Fruit fly (Drosophila melanogaster) whole organism, embryonic: Measurements from ENCODE around the gene Tmep.
A peak's percentile ranks its signal among the peaks of the same experiment; 100 is the strongest.

Experiments used
- Blimp-1 ChIP-seq: fragments of 200-800 bp; sonication (Bioruptor generic); optimal IDR thresholded peaks from 3 replicates; lab custom pipeline; 2018; ENCODE audit warnings: missing biosample characterization, missing genetic modification characterization, mild to moderate bottlenecking, moderate library complexity, missing genetic modification reagents
- CG11085 ChIP-seq: fragments of 200-800 bp; sonication (Bioruptor generic); IDR thresholded peaks from 2 replicates; pipeline ENCODE4 v1.3.6; 2022; ENCODE audit warnings: missing biosample characterization, missing genetic modification characterization
- CG11398 ChIP-seq: fragments of 200-800 bp; sonication (Bioruptor generic); optimal IDR thresholded peaks from 2 replicates; lab custom pipeline; 2016; ENCODE audit warnings: missing biosample characterization, missing genetic modification characterization
- CG15073 ChIP-seq: fragments of 200-800 bp; sonication (Bioruptor generic); optimal IDR thresholded peaks from 2 replicates; lab custom pipeline; 2016; ENCODE audit warnings: missing biosample characterization, missing genetic modification characterization
- CG15696 ChIP-seq: fragments of 200-800 bp; sonication (Bioruptor generic); optimal IDR thresholded peaks from 2 replicates; lab custom pipeline; 2019; ENCODE audit warnings: missing biosample characterization, mild to moderate bottlenecking, missing genetic modification characterization, moderate library complexity
- CG16779 ChIP-seq: fragments of 200-800 bp; sonication (Bioruptor generic); IDR thresholded peaks from 2 replicates; pipeline ENCODE4 v1.3.6; 2022; ENCODE audit warnings: missing biosample characterization, missing genetic modification characterization
- CG16813 ChIP-seq: fragments of 200-800 bp; sonication (Bioruptor generic); IDR thresholded peaks from 3 replicates; pipeline ENCODE4 v1.3.6; 2022; ENCODE audit warnings: missing biosample characterization, missing genetic modification characterization; ENCODE audit not compliant: partially characterized antibody
- CG17361 ChIP-seq: fragments of 200-800 bp; sonication (Bioruptor generic); IDR thresholded peaks from 3 replicates; pipeline ENCODE4 v1.3.6; 2022; ENCODE audit warnings: missing biosample characterization, missing genetic modification characterization
- CG30403 ChIP-seq: fragments of 200-800 bp; sonication (Bioruptor generic); optimal IDR thresholded peaks from 3 replicates; lab custom pipeline; 2016; ENCODE audit warnings: missing biosample characterization, missing genetic modification characterization
- CG32772 ChIP-seq: fragments of 200-800 bp; sonication (Bioruptor generic); IDR thresholded peaks from 2 replicates; pipeline ENCODE4 v1.3.6; 2022; ENCODE audit warnings: missing biosample characterization, missing genetic modification characterization
- CG3407 ChIP-seq: fragments of 200-800 bp; sonication (Bioruptor generic); optimal IDR thresholded peaks from 2 replicates; lab custom pipeline; 2018; ENCODE audit warnings: missing biosample characterization, mild to moderate bottlenecking, missing genetic modification characterization
- CG4328 ChIP-seq: fragments of 200-800 bp; sonication (Bioruptor generic); optimal IDR thresholded peaks from 3 replicates; lab custom pipeline; 2017; ENCODE audit warnings: missing biosample characterization, missing genetic modification reagents, missing genetic modification characterization
- CG4730 ChIP-seq: fragments of 200-800 bp; sonication (Bioruptor generic); IDR thresholded peaks from 2 replicates; pipeline ENCODE4 v1.3.6; 2022; ENCODE audit warnings: missing biosample characterization, missing genetic modification characterization
- CG6254 ChIP-seq: fragments of 200-800 bp; sonication (Bioruptor generic); optimal IDR thresholded peaks from 3 replicates; lab custom pipeline; 2017; ENCODE audit warnings: mild to moderate bottlenecking, missing biosample characterization, missing genetic modification reagents, missing genetic modification characterization
- CG6791 ChIP-seq: fragments of 200-800 bp; sonication (Bioruptor generic); IDR thresholded peaks from 3 replicates; pipeline ENCODE4 v1.3.6; 2022; ENCODE audit warnings: missing biosample characterization, missing genetic modification characterization; ENCODE audit not compliant: partially characterized antibody
- CG7271 ChIP-seq: fragments of 200-800 bp; sonication (Bioruptor generic); optimal IDR thresholded peaks from 2 replicates; lab custom pipeline; 2018; ENCODE audit warnings: missing biosample characterization, mild to moderate bottlenecking, missing genetic modification characterization, moderate library complexity
- CG7372 ChIP-seq: fragments of 200-800 bp; sonication (Bioruptor generic); IDR thresholded peaks from 2 replicates; pipeline ENCODE4 v1.3.6; 2022; ENCODE audit warnings: missing biosample characterization, missing genetic modification characterization
- CG8924 ChIP-seq: fragments of 200-800 bp; optimal IDR thresholded peaks from 3 replicates; lab custom pipeline; 2019; ENCODE audit warnings: missing biosample characterization, mild to moderate bottlenecking, missing genetic modification characterization, moderate library complexity
- CG9797 ChIP-seq: fragments of 200-800 bp; sonication (Bioruptor generic); optimal IDR thresholded peaks from 3 replicates; lab custom pipeline; 2018; ENCODE audit warnings: missing biosample characterization, mild to moderate bottlenecking, missing genetic modification characterization
- CrebB ChIP-seq: fragments of 200-800 bp; sonication (Bioruptor generic); optimal IDR thresholded peaks from 3 replicates; lab custom pipeline; 2018; ENCODE audit warnings: missing biosample characterization, mild to moderate bottlenecking, missing genetic modification characterization
- Dip2 ChIP-seq: fragments of 200-800 bp; sonication (Bioruptor generic); IDR thresholded peaks from 2 replicates; pipeline ENCODE4 v1.3.6; 2022; ENCODE audit warnings: missing biosample characterization, missing genetic modification characterization
- Dll ChIP-seq: fragments of 200-800 bp; sonication (Bioruptor generic); IDR thresholded peaks from 4 replicates; pipeline ENCODE4 v1.3.6; 2022; ENCODE audit warnings: missing biosample characterization, missing genetic modification characterization; ENCODE audit not compliant: partially characterized antibody
- ERR ChIP-seq: fragments of 200-800 bp; sonication (Bioruptor generic); optimal IDR thresholded peaks from 2 replicates; lab custom pipeline; 2016; ENCODE audit warnings: missing biosample characterization, missing genetic modification characterization
- Hmr ChIP-seq: fragments of 200-800 bp; sonication (Bioruptor generic); optimal IDR thresholded peaks from 3 replicates; lab custom pipeline; 2017; ENCODE audit warnings: mild to moderate bottlenecking, missing biosample characterization, missing genetic modification reagents, missing genetic modification characterization
- Hr78 ChIP-seq, 2 experiments: fragments of 200-800 bp in 1 of 2; fragments of >200 bp in 1 of 2; sonication (Bioruptor generic) in 1 of 2; optimal IDR thresholded peaks; 2 replicates each; lab custom pipeline; 2017 to 2019; ENCODE audit warnings: missing biosample characterization in 2 of 2, missing genetic modification characterization in 2 of 2, mild to moderate bottlenecking in 1 of 2, moderate library complexity in 1 of 2
- Lpt ChIP-seq: fragments of >200 bp; optimal IDR thresholded peaks from 2 replicates; lab custom pipeline; 2018; ENCODE audit warnings: missing biosample characterization, missing genetic modification characterization
- MESR4 ChIP-seq: fragments of 200-800 bp; sonication (Bioruptor generic); optimal IDR thresholded peaks from 2 replicates; lab custom pipeline; 2018; ENCODE audit warnings: missing biosample characterization, mild to moderate bottlenecking, missing genetic modification characterization, moderate library complexity
- Meics ChIP-seq: fragments of 200-800 bp; sonication (Bioruptor generic); optimal IDR thresholded peaks from 2 replicates; lab custom pipeline; 2017; ENCODE audit warnings: missing biosample characterization, mild to moderate bottlenecking, missing genetic modification characterization
- Mrtf ChIP-seq: fragments of 200-800 bp; sonication (Bioruptor generic); IDR thresholded peaks from 3 replicates; pipeline ENCODE4 v1.3.6; 2022; ENCODE audit warnings: missing biosample characterization, missing genetic modification characterization
- Oaz ChIP-seq: fragments of 200-800 bp; sonication (Bioruptor generic); IDR thresholded peaks from 2 replicates; pipeline ENCODE4 v1.3.6; 2022; ENCODE audit warnings: missing biosample characterization, missing genetic modification characterization
- Xrp1 ChIP-seq: fragments of 200-800 bp; sonication (Bioruptor generic); IDR thresholded peaks from 2 replicates; pipeline ENCODE4 v1.3.6; 2022; ENCODE audit warnings: missing biosample characterization, missing genetic modification characterization
- ase ChIP-seq: fragments of 200-800 bp; sonication (Bioruptor generic); IDR thresholded peaks from 3 replicates; pipeline ENCODE4 v1.3.6; 2022; ENCODE audit warnings: missing biosample characterization, missing genetic modification characterization
- ash1 ChIP-seq: fragments of 200-800 bp; sonication (Bioruptor generic); optimal IDR thresholded peaks from 2 replicates; lab custom pipeline; 2018; ENCODE audit warnings: missing biosample characterization, mild to moderate bottlenecking, missing genetic modification characterization
- emc ChIP-seq: fragments of 200-800 bp; sonication (Bioruptor generic); optimal IDR thresholded peaks from 2 replicates; lab custom pipeline; 2016; ENCODE audit warnings: missing biosample characterization, missing genetic modification characterization
- eyg ChIP-seq: fragments of 200-800 bp; sonication (Bioruptor generic); optimal IDR thresholded peaks from 3 replicates; lab custom pipeline; 2016; ENCODE audit warnings: missing biosample characterization, missing genetic modification characterization
- fd64A ChIP-seq: fragments of 200-800 bp; sonication (Bioruptor generic); optimal IDR thresholded peaks from 3 replicates; lab custom pipeline; 2018; ENCODE audit warnings: missing biosample characterization, mild to moderate bottlenecking, missing genetic modification characterization
- ftz-f1 ChIP-seq: fragments of 200-800 bp; sonication (Bioruptor generic); optimal IDR thresholded peaks from 2 replicates; lab custom pipeline; 2016; ENCODE audit warnings: missing biosample characterization, missing genetic modification characterization
- hkb ChIP-seq, 2 experiments: fragments of 200-800 bp in 1 of 2; fragments of >200 bp in 1 of 2; sonication (Bioruptor generic) in 1 of 2; IDR thresholded peaks in 1 of 2; optimal IDR thresholded peaks in 1 of 2; 2 replicates each; pipeline versions ENCODE4 v1.3.6 to Lab custom; 2017 to 2022; ENCODE audit warnings: missing biosample characterization in 1 of 2, missing genetic modification characterization in 1 of 2
- nmo ChIP-seq: fragments of 200-800 bp; sonication (Bioruptor generic); optimal IDR thresholded peaks from 2 replicates; lab custom pipeline; 2018; ENCODE audit warnings: missing biosample characterization, mild to moderate bottlenecking, missing genetic modification characterization, moderate library complexity
- pum ChIP-seq: fragments of 200-800 bp; sonication (Bioruptor generic); optimal IDR thresholded peaks from 2 replicates; lab custom pipeline; 2016; ENCODE audit warnings: missing biosample characterization, missing genetic modification characterization
- sim ChIP-seq: fragments of 200-800 bp; sonication (Bioruptor generic); IDR thresholded peaks from 2 replicates; pipeline ENCODE4 v1.3.6; 2022; ENCODE audit warnings: missing biosample characterization, missing genetic modification characterization
- so ChIP-seq: fragments of 200-800 bp; sonication (Bioruptor generic); IDR thresholded peaks from 3 replicates; pipeline ENCODE4 v1.3.6; 2022; ENCODE audit warnings: missing biosample characterization, missing genetic modification characterization
- sob ChIP-seq: fragments of 200-800 bp; sonication (Bioruptor generic); IDR thresholded peaks from 2 replicates; pipeline ENCODE4 v1.3.6; 2022; ENCODE audit warnings: missing biosample characterization, missing genetic modification characterization
- sr ChIP-seq: fragments of 200-800 bp; sonication (Bioruptor generic); IDR thresholded peaks from 3 replicates; pipeline ENCODE4 v1.3.6; 2022; ENCODE audit warnings: missing biosample characterization, missing genetic modification characterization
- tin ChIP-seq: fragments of 200-800 bp; sonication (Bioruptor generic); optimal IDR thresholded peaks from 3 replicates; lab custom pipeline; 2016; ENCODE audit warnings: missing biosample characterization, missing genetic modification characterization
- tna ChIP-seq: fragments of 200-800 bp; sonication (Bioruptor generic); IDR thresholded peaks from 2 replicates; pipeline ENCODE4 v1.3.6; 2022; ENCODE audit warnings: missing biosample characterization, missing genetic modification characterization; ENCODE audit not compliant: partially characterized antibody
- wdn ChIP-seq: fragments of 200-800 bp; sonication (Bioruptor generic); IDR thresholded peaks from 2 replicates; pipeline ENCODE4 v1.3.6; 2022; ENCODE audit warnings: missing biosample characterization, missing genetic modification characterization
- zen ChIP-seq: fragments of 200-800 bp; sonication (Bioruptor generic); optimal IDR thresholded peaks from 3 replicates; lab custom pipeline; 2018; ENCODE audit warnings: missing biosample characterization, mild to moderate bottlenecking, missing genetic modification characterization, moderate library complexity

Tmep gene

DNA sequence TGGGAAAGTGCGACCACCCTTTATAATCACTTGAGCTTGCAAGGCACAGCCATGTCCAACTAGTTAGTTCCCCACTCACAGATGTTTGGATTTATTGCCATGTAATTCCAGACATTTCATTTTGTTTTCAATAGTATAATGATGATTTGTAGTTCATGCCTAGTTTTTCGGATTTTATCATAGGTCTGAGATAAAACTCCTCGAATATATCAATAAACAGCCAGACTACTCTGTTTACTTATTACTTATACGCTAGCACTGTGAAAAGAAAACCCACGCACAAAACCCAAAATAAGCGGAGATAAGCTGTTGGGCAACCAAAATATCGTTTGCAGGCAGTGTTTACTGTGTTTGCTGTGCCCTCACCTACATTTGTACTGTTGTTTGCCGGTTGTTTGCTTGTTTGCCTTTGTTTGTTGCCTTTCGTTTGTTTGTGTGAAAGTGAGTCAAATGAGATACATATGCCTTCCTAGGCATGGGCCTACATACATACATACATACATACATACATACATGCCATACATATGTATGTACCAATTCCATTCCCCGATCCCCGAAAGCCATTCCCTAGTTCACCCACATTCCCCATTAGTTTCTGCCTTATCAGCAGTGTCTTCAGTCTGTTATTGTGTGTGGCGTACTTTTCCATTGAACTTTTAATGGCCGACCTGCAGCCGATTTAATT, 10.3 kb downstream of the Tmep start (continued):
- 0 out of 3 replicates have a peak, but pooled peaks have one; percentile 49 for TF ChIP-seq so (GFP tag; lab: Robert Waterston, UW)
- peak in 1 of 2 experiments; percentile 96 for TF ChIP-seq Hr78 (GFP tag; optimal IDR thresholded peaks at IDR 0.05; lab: Kevin White, UChicago)
- TF ChIP-seq wdn (GFP tag; lab: Robert Waterston, UW): peak; percentile 38; the same call in 1 of the 2 replicates
- TF ChIP-seq Dll (GFP tag; lab: Robert Waterston, UW): no peak
- TF ChIP-seq CG7271 (tag; lab: Kevin White, UChicago): peak; percentile 70
- TF ChIP-seq CG9797 (GFP tag; lab: Kevin White, UChicago): peak; percentile 39
- no peak for TF ChIP-seq Dip2
- TF ChIP-seq CG30403 (GFP tag; lab: Kevin White, UChicago): peak; percentile 36
- peak; percentile 64 for TF ChIP-seq eyg (GFP tag; lab: Kevin White, UChicago)
- peak; percentile 62 for TF ChIP-seq pum (GFP tag; lab: Kevin White, UChicago)
- no peak for TF ChIP-seq emc (GFP tag; lab: Kevin White, UChicago)
- TF ChIP-seq Xrp1 (GFP tag; lab: Robert Waterston, UW): peak; percentile 83
- TF ChIP-seq zen (tag; lab: Kevin White, UChicago): peak; percentile 83
- TF ChIP-seq sr (GFP tag; lab: Robert Waterston, UW): peak; percentile 72; the same call in 2 of the 3 replicates
- no peak for TF ChIP-seq hkb (optimal IDR thresholded peaks at IDR 0.05; lab: Kevin White, UChicago)
- TF ChIP-seq hkb (GFP tag; IDR thresholded peaks at IDR 0.05; lab: Robert Waterston, UW): peak; percentile 65
- no peak for TF ChIP-seq ERR (GFP tag; lab: Kevin White, UChicago)
- TF ChIP-seq Blimp-1: peak; percentile 92
- TF ChIP-seq sob: peak; percentile 39; the same call in 1 of the 2 replicates
- no peak for TF ChIP-seq tna
- peak; percentile 80 for TF ChIP-seq CrebB (tag; lab: Kevin White, UChicago)
- no peak for TF ChIP-seq CG7372
- peak; percentile 86 for TF ChIP-seq CG3407
- peak; percentile 95 for TF ChIP-seq CG15696
- TF ChIP-seq CG4328 (GFP tag; lab: Kevin White, UChicago): peak; percentile 71
- TF ChIP-seq CG8924 (tag; lab: Kevin White, UChicago): peak; percentile 78
- TF ChIP-seq fd64A (GFP tag; lab: Kevin White, UChicago): peak; percentile 93
- peak; percentile 57 for TF ChIP-seq ash1
- TF ChIP-seq CG17361 (GFP tag; lab: Robert Waterston, UW): peak; percentile 65; the same call in 2 of the 3 replicates
- TF ChIP-seq CG4730 (GFP tag; lab: Robert Waterston, UW): peak; percentile 49; the same call in 1 of the 2 replicates
- peak; percentile 75 for TF ChIP-seq CG11398 (GFP tag; lab: Kevin White, UChicago)
- peak; percentile 52 for TF ChIP-seq tin (GFP tag; lab: Kevin White, UChicago)
- no peak for TF ChIP-seq ftz-f1
- 0 out of 3 replicates have a peak, but pooled peaks have one; percentile 26 for TF ChIP-seq ase (GFP tag; lab: Robert Waterston, UW)
- TF ChIP-seq CG16779: no peak
- no peak for TF ChIP-seq CG11085 (GFP tag; lab: Robert Waterston, UW)
- no peak for TF ChIP-seq CG16813 (GFP tag; lab: Robert Waterston, UW)
- no peak for TF ChIP-seq CG6791 (GFP tag; lab: Robert Waterston, UW)
- no peak for TF ChIP-seq Mrtf (GFP tag; lab: Robert Waterston, UW)
- no peak for TF ChIP-seq Oaz (GFP tag; lab: Robert Waterston, UW)
- peak; percentile 55 for TF ChIP-seq Meics (GFP tag; lab: Kevin White, UChicago)
- TF ChIP-seq CG6254 (GFP tag; lab: Kevin White, UChicago): peak; percentile 73
- no peak for TF ChIP-seq sim
- peak; percentile 0 for TF ChIP-seq MESR4 (GFP tag; lab: Kevin White, UChicago)
- TF ChIP-seq Hmr: peak; percentile 54
- no peak for TF ChIP-seq Lpt (GFP tag; lab: Kevin White, UChicago)
- no peak for TF ChIP-seq CG15073
- TF ChIP-seq nmo (GFP tag; lab: Kevin White, UChicago): peak; percentile 63
- 0 out of 2 replicates have a peak, but pooled peaks have one; percentile 27 for TF ChIP-seq CG32772 (GFP tag; lab: Robert Waterston, UW)
